Worm (Caenorhabditis elegans): ENCODE data around the gene elpc-3.

- TF ChIP-seq B0035.1 (tag; optimal IDR thresholded peaks at IDR 0.05) (no peak), snpc-4 (GFP tag; optimal IDR thresholded peaks at IDR 0.05) (no peak), snpc-4 (tag; optimal IDR thresholded peaks at IDR 0.05) (no peak), B0336.3 (GFP tag; IDR thresholded peaks at IDR 0.05) (no peak), ceh-58 (GFP tag; IDR thresholded peaks at IDR 0.05) (no peak), ama-1 (optimal IDR thresholded peaks at IDR 0.05) (no peak), ama-1 (GFP tag; optimal IDR thresholded peaks at IDR 0.05) (no peak), ZK185.1 (tag; optimal IDR thresholded peaks at IDR 0.05; ENCODE audit: poor library complexity, severe bottlenecking) (no peak), unc-62 (GFP tag; optimal IDR thresholded peaks at IDR 0.05) (no peak), F10E7.11 (tag; optimal IDR thresholded peaks at IDR 0.05) (no peak)
These were observed 18.3 kb upstream of the elpc-3 start for ce11 chrV:12199474-12199873.

Data from whole organism, young adult.